Fruit fly (Drosophila melanogaster) whole organism, embryonic: Measurements from ENCODE around the gene CG8560.

Experiments
- CG17568 ChIP-seq: fragments of 200-800 bp; sonication (Bioruptor generic); optimal IDR thresholded peaks from 2 replicates; lab custom pipeline; 2018; ENCODE audit warnings: missing biosample characterization, mild to moderate bottlenecking, missing genetic modification characterization, moderate library complexity
- CG33213 ChIP-seq: fragments of 200-800 bp; sonication (Bioruptor generic); optimal IDR thresholded peaks from 3 replicates; lab custom pipeline; 2016; ENCODE audit warnings: missing biosample characterization, missing genetic modification characterization
- CG6689 ChIP-seq: fragments of 200-800 bp; sonication (Bioruptor generic); IDR thresholded peaks from 2 replicates; pipeline ENCODE4 v1.3.6; 2022; ENCODE audit warnings: missing biosample characterization, missing genetic modification characterization
- CG7928 ChIP-seq: fragments of 200-800 bp; sonication (Bioruptor generic); optimal IDR thresholded peaks from 2 replicates; lab custom pipeline; 2017; ENCODE audit warnings: missing biosample characterization, mild to moderate bottlenecking, missing genetic modification characterization
- CG8281 ChIP-seq: fragments of 200-800 bp; sonication (Bioruptor generic); optimal IDR thresholded peaks from 2 replicates; lab custom pipeline; 2018; ENCODE audit warnings: missing biosample characterization, mild to moderate bottlenecking, missing genetic modification characterization, moderate library complexity
- Neu2 ChIP-seq: fragments of 200-800 bp; sonication (Bioruptor generic); optimal IDR thresholded peaks from 3 replicates; lab custom pipeline; 2016; ENCODE audit warnings: missing biosample characterization, missing genetic modification characterization, borderline replicate concordance
- Pdp1 ChIP-seq, 2 experiments: fragments of 200-800 bp; sonication (Bioruptor generic); optimal IDR thresholded peaks; 3 replicates each; lab custom pipeline; 2016; ENCODE audit warnings: missing biosample characterization in 2 of 2, missing genetic modification characterization in 2 of 2, mild to moderate bottlenecking in 1 of 2, moderate library complexity in 1 of 2
- chm ChIP-seq: fragments of 200-800 bp; sonication (Bioruptor generic); IDR thresholded peaks from 2 replicates; pipeline ENCODE4 v1.3.6; 2022; ENCODE audit warnings: missing biosample characterization, missing genetic modification characterization
- ci ChIP-seq: fragments of 200-800 bp; sonication (Bioruptor generic); IDR thresholded peaks from 3 replicates; pipeline ENCODE4 v1.3.6; 2022; ENCODE audit warnings: missing biosample characterization, missing genetic modification characterization
- fd64A ChIP-seq: fragments of 200-800 bp; sonication (Bioruptor generic); optimal IDR thresholded peaks from 3 replicates; lab custom pipeline; 2018; ENCODE audit warnings: missing biosample characterization, mild to moderate bottlenecking, missing genetic modification characterization
- hb ChIP-seq: fragments of 200-800 bp; sonication (Bioruptor generic); IDR thresholded peaks from 3 replicates; pipeline ENCODE4 v1.3.6; 2022; ENCODE audit warnings: missing biosample characterization, missing genetic modification characterization; ENCODE audit not compliant: partially characterized antibody
- sc ChIP-seq, 3 experiments: fragments of >200 bp in 2 of 3; fragments of 200-800 bp in 1 of 3; sonication (Bioruptor generic) in 1 of 3; optimal IDR thresholded peaks; 2 replicates in 2 of 3; 3 replicates in 1 of 3; lab custom pipeline; 2017; ENCODE audit warnings: mild to moderate bottlenecking in 1 of 3, missing biosample characterization in 1 of 3, missing genetic modification characterization in 1 of 3, missing genetic modification reagents in 1 of 3
- sqz ChIP-seq: fragments of 200-800 bp; sonication (Bioruptor generic); optimal IDR thresholded peaks from 3 replicates; lab custom pipeline; 2018; ENCODE audit warnings: missing biosample characterization, mild to moderate bottlenecking, missing genetic modification characterization
- sr ChIP-seq: fragments of 200-800 bp; sonication (Bioruptor generic); IDR thresholded peaks from 3 replicates; pipeline ENCODE4 v1.3.6; 2022; ENCODE audit warnings: missing biosample characterization, missing genetic modification characterization

DNA sequence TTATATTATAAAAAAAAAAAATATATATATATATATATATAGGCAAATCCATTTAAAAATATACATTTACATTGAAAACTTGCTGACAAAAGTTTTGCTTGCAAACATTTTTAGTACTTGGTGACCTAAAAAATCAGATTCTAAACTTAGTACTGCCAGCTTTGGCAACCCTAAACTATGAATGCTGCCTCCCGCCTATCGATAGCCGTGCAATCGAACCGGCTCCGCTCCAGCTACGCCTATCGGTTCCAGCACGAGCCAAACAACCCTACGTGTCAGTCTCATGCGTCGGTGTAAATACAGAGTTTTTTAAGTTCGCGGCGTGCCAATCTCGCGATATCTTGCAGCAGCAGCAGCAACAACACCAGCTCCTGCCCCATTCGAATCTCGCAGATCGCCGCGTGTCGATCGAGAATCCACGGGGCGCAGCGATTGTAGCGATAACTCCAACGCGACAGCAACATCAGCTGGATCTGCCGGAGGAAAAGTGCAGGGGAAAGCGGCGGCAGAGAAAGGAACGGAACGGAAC lies 43.6 kb downstream of the CG8560 start, which contains the start of gene Sec63:
- TF ChIP-seq hb (GFP tag; lab: Robert Waterston, UW) (peak; percentile 87), CG33213 (GFP tag; lab: Kevin White, UChicago) (peak; percentile 74), Pdp1 (GFP tag; optimal IDR thresholded peaks at IDR 0.05; lab: Kevin White, UChicago) (peak; percentile 5 to 11), sqz (GFP tag; lab: Kevin White, UChicago) (no peak), CG7928 (no peak), sr (GFP tag; lab: Robert Waterston, UW) (no peak), CG17568 (no peak), sc (optimal IDR thresholded peaks at IDR 0.05; lab: Kevin White, UChicago) (no peak), sc (GFP tag; optimal IDR thresholded peaks at IDR 0.05; lab: Kevin White, UChicago) (peak; percentile 4), CG8281 (tag; lab: Kevin White, UChicago) (no peak), Neu2 (GFP tag; lab: Kevin White, UChicago) (no peak), ci (GFP tag; lab: Robert Waterston, UW) (no peak; the same call in 1 of the 3 replicates), CG6689 (peak; percentile 79), chm (GFP tag; lab: Robert Waterston, UW) (0 out of 2 replicates have a peak, but pooled peaks have one; percentile 34), fd64A (GFP tag; lab: Kevin White, UChicago) (no peak)
